Fruit fly (Drosophila melanogaster): Measurements from ENCODE around the gene CG42692.

DNA sequence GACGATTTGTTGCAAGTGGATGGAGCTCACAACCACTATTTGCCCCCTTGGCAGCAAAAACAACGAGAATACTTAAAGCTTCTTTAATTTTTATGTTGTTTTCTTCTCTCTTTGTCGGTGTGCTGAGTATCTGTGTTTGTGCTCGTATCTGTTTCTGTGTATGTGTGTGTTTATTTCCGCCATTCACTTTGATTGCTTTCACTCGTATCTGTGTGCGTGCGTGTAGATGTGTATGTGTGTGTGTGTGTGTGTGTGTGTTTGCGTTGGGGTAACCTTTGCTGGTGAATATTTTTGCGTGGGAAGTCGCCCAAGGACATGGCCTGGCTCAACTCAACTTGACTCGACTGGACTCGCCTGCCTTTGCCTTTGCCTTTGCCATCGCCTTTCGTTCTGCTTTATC, 42.1 kb downstream of the CG42692 start:
- TF ChIP-seq trh (GFP tag; optimal IDR thresholded peaks at IDR 0.05) (no peak), Oaz (GFP tag; IDR thresholded peaks at IDR 0.05) (no peak), CG18011 (GFP tag; optimal IDR thresholded peaks at IDR 0.05) (no peak), CG9817 (tag; optimal IDR thresholded peaks at IDR 0.05) (no peak), CG12942 (GFP tag; optimal IDR thresholded peaks at IDR 0.05) (no peak), CG8281 (tag; optimal IDR thresholded peaks at IDR 0.05) (no peak), Spps (tag; optimal IDR thresholded peaks at IDR 0.05) (no peak), Chrac-16 (GFP tag; optimal IDR thresholded peaks at IDR 0.05) (no peak), bigmax (GFP tag; optimal IDR thresholded peaks at IDR 0.05) (no peak), CG3838 (GFP tag; optimal IDR thresholded peaks at IDR 0.05) (no peak), Stat92E (GFP tag; optimal IDR thresholded peaks at IDR 0.05) (no peak), ATbp (GFP tag; optimal IDR thresholded peaks at IDR 0.05) (no peak), h (optimal IDR thresholded peaks at IDR 0.05) (no peak), fd3F (GFP tag; optimal IDR thresholded peaks at IDR 0.05) (no peak)
